Worm (Caenorhabditis elegans): ENCODE measurements around the gene ttr-41.

Gene ttr-41

DNA sequence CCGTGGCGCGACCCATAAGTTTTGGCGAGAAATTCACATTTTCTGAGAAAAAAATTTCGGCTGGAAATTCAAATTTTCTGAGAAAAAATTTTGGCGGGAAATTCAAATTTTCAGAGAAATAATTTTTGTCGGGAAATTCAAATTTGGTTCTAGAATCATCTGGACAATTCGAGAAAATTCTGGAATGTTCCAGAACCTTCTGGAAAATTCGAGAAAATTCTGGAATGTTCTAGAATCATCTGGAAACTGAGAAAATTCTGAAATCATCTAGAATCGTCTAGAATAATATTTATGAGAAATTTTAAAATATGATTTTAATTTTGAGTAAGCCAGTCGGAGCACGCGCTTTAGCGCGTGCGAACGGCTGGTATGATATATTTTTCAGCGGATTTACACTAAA lies 42.8 kb downstream of the ttr-41 start:
- TF ChIP-seq tbx-2 (tag; optimal IDR thresholded peaks at IDR 0.05) (no peak), dmd-4 (tag; optimal IDR thresholded peaks at IDR 0.05; ENCODE audit: borderline replicate concordance) (no peak), rnt-1 (tag; optimal IDR thresholded peaks at IDR 0.05) (no peak), ceh-9 (tag; optimal IDR thresholded peaks at IDR 0.05) (no peak), tbx-7 (tag; optimal IDR thresholded peaks at IDR 0.05) (no peak)

DNA sequence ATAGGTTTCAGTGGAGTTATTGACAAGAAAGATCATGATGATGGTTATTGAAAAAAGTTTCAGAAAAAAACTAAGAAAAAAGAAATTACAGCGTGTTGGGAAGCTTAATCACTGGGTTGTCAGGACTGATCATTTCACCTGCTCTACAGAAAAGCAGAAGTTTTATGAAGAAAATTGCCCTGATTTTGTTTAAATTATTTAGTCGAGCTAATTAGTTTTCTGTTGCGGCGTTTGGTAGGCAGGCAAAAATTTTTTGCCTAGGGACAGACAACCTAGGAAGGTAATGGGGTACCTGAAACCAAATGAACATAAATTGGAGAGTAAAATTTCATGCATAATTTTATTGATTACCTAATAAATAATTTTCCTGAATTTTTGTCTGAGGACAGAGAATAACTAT lies 44.0 kb downstream of the ttr-41 start, which contains the start of gene sre-40:
Gene sre-40 (minus strand): TSS at position 101 of the 400 bp plus-strand sequence.
- no peak for TF ChIP-seq unc-55 (GFP tag; optimal IDR thresholded peaks at IDR 0.05)
- TF ChIP-seq ceh-19 (GFP tag; optimal IDR thresholded peaks at IDR 0.05) = no peak
- no peak for TF ChIP-seq syd-9 (tag; optimal IDR thresholded peaks at IDR 0.05)
- no peak for TF ChIP-seq ceh-34 (tag; optimal IDR thresholded peaks at IDR 0.05)
- TF ChIP-seq hlh-13 (GFP tag; optimal IDR thresholded peaks at IDR 0.05) = no peak
- TF ChIP-seq ceh-14 (tag; optimal IDR thresholded peaks at IDR 0.05) = no peak
- no peak for TF ChIP-seq hlh-30 (tag; optimal IDR thresholded peaks at IDR 0.05; ENCODE audit: insufficient read depth)
- no peak for TF ChIP-seq F13H6.1 (tag; optimal IDR thresholded peaks at IDR 0.05)
- TF ChIP-seq K02D7.2 (tag; optimal IDR thresholded peaks at IDR 0.05) = no peak
- TF ChIP-seq odd-2 (tag; optimal IDR thresholded peaks at IDR 0.05) = no peak
- TF ChIP-seq ceh-45 (GFP tag; IDR thresholded peaks at IDR 0.05) = no peak
- no peak for TF ChIP-seq tbx-7 (tag; optimal IDR thresholded peaks at IDR 0.05)
- TF ChIP-seq pat-9 (tag; optimal IDR thresholded peaks at IDR 0.05) = no peak
- TF ChIP-seq Y22D7AL.16 (tag; optimal IDR thresholded peaks at IDR 0.05) = no peak
- no peak for TF ChIP-seq elt-4 (tag; optimal IDR thresholded peaks at IDR 0.05)
- no peak for TF ChIP-seq nfya-1 (tag; optimal IDR thresholded peaks at IDR 0.05)
- TF ChIP-seq nhr-11 (tag; optimal IDR thresholded peaks at IDR 0.05) = no peak
- TF ChIP-seq sdc-2 (tag; optimal IDR thresholded peaks at IDR 0.05) = no peak

DNA sequence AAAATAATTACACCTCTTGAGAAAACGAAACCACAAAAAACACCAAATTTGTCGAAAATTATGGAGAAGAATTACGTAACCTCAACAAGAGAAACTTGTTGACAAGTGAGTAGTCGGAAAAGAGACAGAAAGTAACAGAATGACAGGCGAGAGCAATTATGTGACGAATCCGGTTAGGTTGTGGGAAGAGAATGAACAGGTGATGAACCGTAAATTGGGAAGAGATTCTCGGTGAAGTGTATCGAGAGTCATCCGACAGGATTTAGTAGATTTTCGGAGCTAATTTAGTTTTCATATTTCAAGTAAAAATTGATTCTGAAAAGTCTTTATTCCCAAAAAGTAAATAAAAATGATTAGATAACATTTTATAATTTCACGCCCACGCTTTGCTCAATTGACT lies 46.3 kb downstream of the ttr-41 start, which contains the start of gene T05A7.7:
Gene T05A7.7 (minus strand): TSS at position 101 of the 400 bp plus-strand sequence.
- TF ChIP-seq K09A11.1 (tag; optimal IDR thresholded peaks at IDR 0.05; ENCODE audit: insufficient read depth) (no peak), Y22D7AL.16 (tag; optimal IDR thresholded peaks at IDR 0.05) (no peak), eyg-1 (tag; optimal IDR thresholded peaks at IDR 0.05) (no peak), syd-9 (tag; optimal IDR thresholded peaks at IDR 0.05) (no peak), tbx-7 (tag; optimal IDR thresholded peaks at IDR 0.05) (no peak), ceh-45 (GFP tag; IDR thresholded peaks at IDR 0.05) (no peak)

DNA sequence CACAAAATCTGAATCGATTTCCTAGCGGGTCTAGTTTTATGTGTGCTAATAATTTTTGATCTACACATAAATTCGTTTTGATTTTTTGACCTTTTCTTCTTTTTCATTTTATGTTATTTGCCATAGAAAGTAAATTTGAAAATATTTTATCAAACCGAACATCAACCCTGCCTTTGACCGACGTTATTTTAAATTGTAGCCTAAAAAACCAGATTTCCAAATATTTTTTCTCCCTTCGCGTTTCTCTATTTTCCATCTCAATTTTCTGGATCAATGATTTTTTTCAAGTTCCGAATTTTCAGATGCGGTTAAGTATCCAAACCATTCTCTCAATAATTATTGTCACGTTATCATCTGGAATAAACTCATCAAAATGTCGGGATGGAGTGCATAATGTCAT lies 49.8 kb downstream of the ttr-41 start, which contains the start of gene T05A7.1:
Gene T05A7.1 (plus strand): TSS at position 301 of the 400 bp plus-strand sequence.
- TF ChIP-seq ceh-9 (tag; optimal IDR thresholded peaks at IDR 0.05) (no peak), ceh-34 (tag; optimal IDR thresholded peaks at IDR 0.05) (no peak), ceh-22 (tag; optimal IDR thresholded peaks at IDR 0.05) (no peak), unc-3 (GFP tag; conservative IDR thresholded peaks at IDR 0.05) (no peak), unc-3 (tag; optimal IDR thresholded peaks at IDR 0.05) (no peak), fkh-6 (tag; optimal IDR thresholded peaks at IDR 0.05) (no peak), ceh-30 (tag; optimal IDR thresholded peaks at IDR 0.05) (no peak), sox-2 (GFP tag; IDR thresholded peaks at IDR 0.05) (no peak), nhr-232 (tag; optimal IDR thresholded peaks at IDR 0.05) (no peak), fkh-10 (GFP tag; optimal IDR thresholded peaks at IDR 0.05) (no peak), ceh-48 (tag; optimal IDR thresholded peaks at IDR 0.05) (no peak), T23F11.4 (GFP tag; optimal IDR thresholded peaks at IDR 0.05) (no peak), ceh-18 (tag; optimal IDR thresholded peaks at IDR 0.05) (no peak), K02D7.2 (tag; optimal IDR thresholded peaks at IDR 0.05) (no peak)
